Fruit fly (Drosophila melanogaster): ENCODE measurements around the gene CG43799.

DNA sequence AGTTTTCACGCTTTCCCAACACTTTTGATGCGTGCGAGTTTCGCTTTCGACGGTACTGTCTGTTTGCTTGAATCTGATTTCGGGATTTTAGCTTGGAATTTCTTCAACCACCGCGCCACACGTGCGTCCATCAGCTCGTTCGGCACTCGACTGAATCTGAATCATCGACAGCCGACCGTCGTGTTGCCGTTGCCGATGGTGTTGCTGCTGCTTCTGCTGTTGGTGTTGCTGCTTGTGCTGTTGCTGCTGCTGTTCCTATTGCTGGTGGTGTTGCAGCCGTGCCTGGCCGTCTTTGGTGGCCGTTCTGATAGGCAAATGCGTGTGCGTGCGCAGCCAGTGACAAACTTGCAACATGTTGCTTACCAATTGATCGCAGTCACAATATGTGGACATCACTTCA is 49.5 kb downstream of the CG43799 start, which contains the start of gene Wnt4:
- TF ChIP-seq CG8478 (optimal IDR thresholded peaks at IDR 0.05) (no peak), CTCF (optimal IDR thresholded peaks at IDR 0.05) (no peak)

Data from S2 (cell line).